Worm (Caenorhabditis elegans) whole organism, L1 larva: ENCODE measurements around the gene ZK354.7.

ENCODE experiments used
- C16A3.4 ChIP-seq: fragments of 150-350 bp; optimal IDR thresholded peaks from 2 replicates; lab custom pipeline; 2014; ENCODE audit warnings: missing biosample characterization, missing genetic modification characterization
- F16B12.6 ChIP-seq: fragments of 150-350 bp; optimal IDR thresholded peaks from 2 replicates; lab custom pipeline; 2014; ENCODE audit warnings: missing biosample characterization, missing genetic modification characterization
- aha-1 ChIP-seq: fragments of 150-350 bp; optimal IDR thresholded peaks from 2 replicates; lab custom pipeline; 2014; ENCODE audit warnings: missing biosample characterization, missing genetic modification characterization
- aly-2 ChIP-seq: fragments of 150-350 bp; optimal IDR thresholded peaks from 2 replicates; lab custom pipeline; 2014; ENCODE audit warnings: missing biosample characterization, missing genetic modification characterization
- blmp-1 ChIP-seq: fragments of 150-350 bp; optimal IDR thresholded peaks from 2 replicates; lab custom pipeline; 2014; ENCODE audit warnings: missing biosample characterization, missing genetic modification characterization
- ceh-63 ChIP-seq: fragments of 200-800 bp; sonication (Bioruptor generic); optimal IDR thresholded peaks from 2 replicates; lab custom pipeline; 2018; ENCODE audit warnings: mild to moderate bottlenecking, missing genetic modification characterization, missing compliant biosample characterization
- ceh-8 ChIP-seq: fragments of 200-800 bp; sonication (Bioruptor generic); optimal IDR thresholded peaks from 2 replicates; lab custom pipeline; 2018; ENCODE audit warnings: mild to moderate bottlenecking, missing genetic modification characterization, moderate library complexity, missing compliant biosample characterization
- ceh-88 ChIP-seq: fragments of 200-800 bp; sonication (Bioruptor generic); IDR thresholded peaks from 2 replicates; pipeline ENCODE4 v1.3.6; 2022; ENCODE audit warnings: missing genetic modification characterization, missing compliant biosample characterization
- dpl-1 ChIP-seq, 3 experiments: fragments of 150-350 bp in 2 of 3; sonication (generic microtip) in 1 of 3; optimal IDR thresholded peaks; 2 replicates each; lab custom pipeline; 2014 to 2017; ENCODE audit warnings: missing biosample characterization in 3 of 3, missing genetic modification characterization in 3 of 3, missing genetic modification reagents in 3 of 3
- dsc-1 ChIP-seq: sonication (generic microtip); optimal IDR thresholded peaks from 2 replicates; lab custom pipeline; 2016; ENCODE audit warnings: mild to moderate bottlenecking, missing genetic modification characterization, missing compliant biosample characterization
- efl-1 ChIP-seq, 4 experiments: fragments of 150-350 bp; optimal IDR thresholded peaks in 3 of 4; peaks in 1 of 4; 1 replicate in 1 of 4; 2 replicates in 3 of 4; lab custom pipeline; 2014; ENCODE audit warnings: missing biosample characterization in 2 of 4, missing genetic modification characterization in 2 of 4, missing genetic modification reagents in 2 of 4
- efl-3 ChIP-seq: fragments of 200-800 bp; sonication (Bioruptor generic); optimal IDR thresholded peaks from 2 replicates; lab custom pipeline; 2018; ENCODE audit warnings: mild to moderate bottlenecking, missing genetic modification characterization, missing compliant biosample characterization
- egl-27 ChIP-seq, 2 experiments: fragments of 150-350 bp in 1 of 2; sonication (generic microtip); optimal IDR thresholded peaks; 3 replicates each; lab custom pipeline; 2017 to 2018; ENCODE audit warnings: missing biosample characterization in 2 of 2, missing genetic modification characterization in 2 of 2, missing genetic modification reagents in 2 of 2
- elt-3 ChIP-seq, 6 experiments: fragments of 150-350 bp in 1 of 6; sonication (generic microtip); optimal IDR thresholded peaks; 2 replicates each; lab custom pipeline; 2017 to 2018; ENCODE audit warnings: missing biosample characterization in 6 of 6, missing genetic modification characterization in 6 of 6, inconsistent platforms in 1 of 6
- fkh-8 ChIP-seq: sonication (generic microtip); optimal IDR thresholded peaks from 2 replicates; lab custom pipeline; 2016; ENCODE audit warnings: mild to moderate bottlenecking, missing genetic modification characterization, missing compliant biosample characterization
- fos-1 ChIP-seq: fragments of 150-350 bp; optimal IDR thresholded peaks from 2 replicates; lab custom pipeline; 2014; ENCODE audit warnings: missing biosample characterization, missing genetic modification characterization
- hlh-17 ChIP-seq: fragments of 200-800 bp; sonication (Bioruptor generic); optimal IDR thresholded peaks from 2 replicates; lab custom pipeline; 2018; ENCODE audit warnings: missing genetic modification characterization, mild to moderate bottlenecking, missing compliant biosample characterization, moderate library complexity, borderline replicate concordance
- hlh-4 ChIP-seq: sonication (generic microtip); optimal IDR thresholded peaks from 2 replicates; lab custom pipeline; 2016; ENCODE audit warnings: mild to moderate bottlenecking, missing genetic modification characterization, missing compliant biosample characterization
- irx-1 ChIP-seq: sonication (generic microtip); optimal IDR thresholded peaks from 2 replicates; lab custom pipeline; 2016; ENCODE audit warnings: missing genetic modification characterization, missing compliant biosample characterization
- isw-1 ChIP-seq: fragments of 200-800 bp; sonication (Bioruptor generic); IDR thresholded peaks from 2 replicates; pipeline ENCODE4 v1.3.6; 2022; ENCODE audit warnings: missing genetic modification characterization, missing compliant biosample characterization
- jun-1 ChIP-seq: fragments of 150-350 bp; optimal IDR thresholded peaks from 2 replicates; lab custom pipeline; 2014; ENCODE audit warnings: missing biosample characterization, missing genetic modification reagents, missing genetic modification characterization
- lin-13 ChIP-seq: fragments of 150-350 bp; optimal IDR thresholded peaks from 2 replicates; lab custom pipeline; 2014; ENCODE audit warnings: missing biosample characterization, missing genetic modification reagents, missing genetic modification characterization
- lin-14 ChIP-seq: fragments of 200-800 bp; sonication (Bioruptor generic); optimal IDR thresholded peaks from 2 replicates; lab custom pipeline; 2018; ENCODE audit warnings: mild to moderate bottlenecking, missing genetic modification characterization, moderate library complexity, missing compliant biosample characterization
- lin-15B ChIP-seq: fragments of 150-350 bp; sonication (generic microtip); optimal IDR thresholded peaks from 3 replicates; lab custom pipeline; 2014; ENCODE audit warnings: missing biosample characterization, missing genetic modification characterization
- lin-35 ChIP-seq, 2 experiments: fragments of 150-350 bp; optimal IDR thresholded peaks; 2 replicates each; lab custom pipeline; 2014; ENCODE audit warnings: missing biosample characterization in 2 of 2, missing genetic modification characterization in 2 of 2, missing genetic modification reagents in 2 of 2
- lir-3 ChIP-seq: sonication (generic microtip); optimal IDR thresholded peaks from 2 replicates; lab custom pipeline; 2016; ENCODE audit warnings: mild to moderate bottlenecking, missing genetic modification characterization, moderate library complexity, missing compliant biosample characterization; ENCODE audit not compliant: poor library complexity
- lsy-2 ChIP-seq, 2 experiments: fragments of 150-350 bp; optimal IDR thresholded peaks; 2 replicates each; lab custom pipeline; 2014; ENCODE audit warnings: missing biosample characterization in 2 of 2, missing genetic modification characterization in 2 of 2
- mdl-1 ChIP-seq, 2 experiments: fragments of 150-350 bp; optimal IDR thresholded peaks; 2 replicates each; lab custom pipeline; 2014 to 2017; ENCODE audit warnings: missing biosample characterization in 2 of 2, missing genetic modification characterization in 2 of 2, inconsistent platforms in 1 of 2
- mep-1 ChIP-seq: fragments of 150-350 bp; optimal IDR thresholded peaks from 2 replicates; lab custom pipeline; 2014; ENCODE audit warnings: missing biosample characterization, missing genetic modification characterization
- nhr-12 ChIP-seq: sonication (generic microtip); optimal IDR thresholded peaks from 2 replicates; lab custom pipeline; 2017; ENCODE audit warnings: missing biosample characterization, missing genetic modification characterization
- nhr-19 ChIP-seq: fragments of 200-800 bp; sonication (Bioruptor generic); conservative IDR thresholded peaks from 2 replicates; pipeline ENCODE4 v1.3.6; 2022; ENCODE audit warnings: missing genetic modification characterization, missing compliant biosample characterization
- nhr-20 ChIP-seq: sonication (generic microtip); optimal IDR thresholded peaks from 2 replicates; lab custom pipeline; 2016; ENCODE audit warnings: mild to moderate bottlenecking, missing genetic modification characterization, missing compliant biosample characterization
- nhr-28 ChIP-seq: fragments of 150-350 bp; optimal IDR thresholded peaks from 2 replicates; lab custom pipeline; 2014; ENCODE audit warnings: missing biosample characterization, missing genetic modification characterization
- nhr-47 ChIP-seq: sonication (generic microtip); optimal IDR thresholded peaks from 2 replicates; lab custom pipeline; 2016; ENCODE audit warnings: mild to moderate bottlenecking, missing genetic modification characterization, moderate library complexity, missing compliant biosample characterization
- nhr-71 ChIP-seq: sonication (generic microtip); optimal IDR thresholded peaks from 2 replicates; lab custom pipeline; 2016; ENCODE audit warnings: mild to moderate bottlenecking, missing genetic modification characterization, moderate library complexity, missing compliant biosample characterization
- nhr-77 ChIP-seq: fragments of 150-350 bp; optimal IDR thresholded peaks from 2 replicates; lab custom pipeline; 2014; ENCODE audit warnings: missing biosample characterization, missing genetic modification characterization
- nhr-84 ChIP-seq: sonication (generic microtip); optimal IDR thresholded peaks from 2 replicates; lab custom pipeline; 2017; ENCODE audit warnings: missing biosample characterization, missing genetic modification characterization
- nhr-90 ChIP-seq: sonication (generic microtip); optimal IDR thresholded peaks from 2 replicates; lab custom pipeline; 2016; ENCODE audit warnings: mild to moderate bottlenecking, missing genetic modification characterization, missing compliant biosample characterization; ENCODE audit not compliant: poor library complexity
- pax-3 ChIP-seq: fragments of 200-800 bp; sonication (Bioruptor generic); optimal IDR thresholded peaks from 2 replicates; lab custom pipeline; 2018; ENCODE audit warnings: mild to moderate bottlenecking, missing genetic modification characterization, moderate library complexity, missing compliant biosample characterization
- skn-1 ChIP-seq: fragments of 150-350 bp; optimal IDR thresholded peaks from 2 replicates; lab custom pipeline; 2014; ENCODE audit warnings: missing biosample characterization, missing genetic modification characterization
- snpc-4 ChIP-seq: fragments of 150-350 bp; optimal IDR thresholded peaks from 2 replicates; lab custom pipeline; 2014; ENCODE audit warnings: missing biosample characterization, missing genetic modification characterization
- snu-23 ChIP-seq: sonication (generic microtip); optimal IDR thresholded peaks from 2 replicates; lab custom pipeline; 2016; ENCODE audit warnings: missing genetic modification characterization, missing compliant biosample characterization
- sox-4 ChIP-seq: sonication (generic microtip); optimal IDR thresholded peaks from 2 replicates; lab custom pipeline; 2016; ENCODE audit warnings: missing genetic modification characterization, missing compliant biosample characterization
- sptf-1 ChIP-seq: fragments of 150-350 bp; optimal IDR thresholded peaks from 2 replicates; lab custom pipeline; 2014; ENCODE audit warnings: missing biosample characterization, missing genetic modification characterization
- swsn-7 ChIP-seq: sonication (generic microtip); optimal IDR thresholded peaks from 2 replicates; lab custom pipeline; 2016; ENCODE audit warnings: missing genetic modification characterization, missing compliant biosample characterization
- tbx-2 ChIP-seq: sonication (generic microtip); optimal IDR thresholded peaks from 2 replicates; lab custom pipeline; 2016; ENCODE audit warnings: missing genetic modification characterization, missing compliant biosample characterization
- tlp-1 ChIP-seq: fragments of 150-350 bp; optimal IDR thresholded peaks from 2 replicates; lab custom pipeline; 2014; ENCODE audit warnings: missing biosample characterization, missing genetic modification characterization
- unc-130 ChIP-seq: fragments of 150-350 bp; optimal IDR thresholded peaks from 2 replicates; lab custom pipeline; 2017; ENCODE audit warnings: missing biosample characterization, missing genetic modification characterization, inconsistent platforms
- unc-62 ChIP-seq: fragments of 150-350 bp; optimal IDR thresholded peaks from 2 replicates; lab custom pipeline; 2014; ENCODE audit warnings: missing biosample characterization, missing genetic modification reagents, missing genetic modification characterization
- unc-86 ChIP-seq: sonication (generic microtip); optimal IDR thresholded peaks from 2 replicates; lab custom pipeline; 2016; ENCODE audit warnings: missing genetic modification characterization, missing compliant biosample characterization
- vab-15 ChIP-seq: sonication (generic microtip); optimal IDR thresholded peaks from 2 replicates; lab custom pipeline; 2017; ENCODE audit warnings: missing genotype, mild to moderate bottlenecking, missing genetic modification characterization, missing compliant biosample characterization
- zip-4 ChIP-seq: fragments of 200-800 bp; sonication (Bioruptor generic); optimal IDR thresholded peaks from 2 replicates; lab custom pipeline; 2018; ENCODE audit warnings: mild to moderate bottlenecking, missing genetic modification characterization, moderate library complexity, missing compliant biosample characterization

ZK354.7 gene

DNA sequence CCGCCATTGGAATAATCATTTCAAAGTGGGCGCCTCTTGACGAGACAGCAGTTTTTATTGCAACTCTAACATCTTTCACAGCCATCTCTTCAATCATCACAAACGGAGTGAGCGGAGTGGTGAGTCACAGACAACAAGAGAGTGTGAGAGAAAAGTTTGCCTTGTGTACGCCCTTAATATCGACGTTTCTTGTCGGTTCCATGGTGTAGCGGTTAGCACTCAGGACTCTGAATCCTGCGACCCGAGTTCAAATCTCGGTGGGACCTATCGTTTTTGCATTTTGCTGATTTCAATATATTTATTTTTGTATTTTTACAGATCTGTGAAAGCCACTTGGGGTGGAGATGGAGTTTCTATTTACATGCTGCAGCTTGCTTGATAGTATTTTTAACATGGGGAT, 31.6 kb upstream of the ZK354.7 start:
- TF ChIP-seq nhr-20 (tag; lab: Kevin White, UChicago) = peak; percentile 60
- TF ChIP-seq sox-4 (tag; lab: Kevin White, UChicago) = no peak
- no peak for TF ChIP-seq fkh-8 (tag; lab: Kevin White, UChicago)
- peak; percentile 36 for TF ChIP-seq isw-1 (GFP tag; lab: Robert Waterston, UW)
- peak; percentile 82 for TF ChIP-seq snu-23
- no peak for TF ChIP-seq sptf-1 (tag; lab: Kevin White, UChicago)
- peak; percentile 50 for TF ChIP-seq mep-1 (tag; lab: Kevin White, UChicago)
- TF ChIP-seq aha-1 = no peak
- peak; percentile 50 for TF ChIP-seq irx-1 (tag; lab: Kevin White, UChicago)
- TF ChIP-seq jun-1 (tag; lab: Kevin White, UChicago) = peak; percentile 14
- peak; percentile 35; the same call in 1 of the 2 replicates for TF ChIP-seq ceh-88
- no peak for TF ChIP-seq hlh-4 (tag; lab: Kevin White, UChicago)
- no peak for TF ChIP-seq F16B12.6
- peak; percentile 23 for TF ChIP-seq blmp-1 (tag; lab: Kevin White, UChicago)
- no peak for TF ChIP-seq lin-15B (tag; lab: Kevin White, UChicago)
- no peak for TF ChIP-seq nhr-84
- TF ChIP-seq tbx-2 (tag; lab: Kevin White, UChicago) = peak; percentile 50
- TF ChIP-seq ceh-8 = peak; percentile 39
- no peak for TF ChIP-seq egl-27 (tag; optimal IDR thresholded peaks at IDR 0.05; lab: Kevin White, UChicago)
- peak; percentile 9 to 52 (median 38) for TF ChIP-seq dpl-1 (GFP tag; optimal IDR thresholded peaks at IDR 0.05; lab: Kevin White, UChicago)
- peak; percentile 29 for TF ChIP-seq pax-3 (tag; lab: Kevin White, UChicago)
- peak; percentile 56 for TF ChIP-seq dsc-1 (tag; lab: Kevin White, UChicago)
- TF ChIP-seq elt-3 (tag; optimal IDR thresholded peaks at IDR 0.05; lab: Kevin White, UChicago) = peak in 1 of 6 experiments; percentile 49
- TF ChIP-seq nhr-77 (tag; lab: Kevin White, UChicago) = peak; percentile 41
- TF ChIP-seq nhr-12 = no peak
- peak; percentile 70 for TF ChIP-seq nhr-90
- no peak for TF ChIP-seq lir-3 (tag; lab: Kevin White, UChicago)
- TF ChIP-seq skn-1 (tag; lab: Kevin White, UChicago) = peak; percentile 33
- peak; percentile 13 for TF ChIP-seq vab-15 (tag; lab: Kevin White, UChicago)
- no peak for TF ChIP-seq hlh-17
- TF ChIP-seq tlp-1 (tag; lab: Kevin White, UChicago) = no peak
- peak; percentile 55 for TF ChIP-seq unc-130
- no peak for TF ChIP-seq zip-4 (GFP tag; lab: Kevin White, UChicago)
- no peak for TF ChIP-seq unc-62 (GFP tag; lab: Kevin White, UChicago)
- TF ChIP-seq snpc-4 (tag; lab: Kevin White, UChicago) = peak; percentile 56
- TF ChIP-seq mdl-1 (tag; optimal IDR thresholded peaks at IDR 0.05; lab: Kevin White, UChicago) = peak in 1 of 2 experiments; percentile 51
- TF ChIP-seq nhr-47 (tag; lab: Kevin White, UChicago) = peak; percentile 79
- TF ChIP-seq fos-1 (tag; lab: Kevin White, UChicago) = peak; percentile 80
- peak; percentile 43 to 63 for TF ChIP-seq efl-1 (optimal IDR thresholded peaks at IDR 0.05; lab: Kevin White, UChicago)
- peak; percentile 49 to 95 for TF ChIP-seq efl-1 (GFP tag; optimal IDR thresholded peaks at IDR 0.05 in 1 of 2; lab: Kevin White, UChicago)
- TF ChIP-seq lin-35 (GFP tag; optimal IDR thresholded peaks at IDR 0.05; lab: Kevin White, UChicago) = peak; percentile 55 to 74
- TF ChIP-seq swsn-7 = peak; percentile 59
- TF ChIP-seq efl-3 = no peak
- TF ChIP-seq nhr-19 (GFP tag; lab: Robert Waterston, UW) = peak; percentile 65
- peak; percentile 32 for TF ChIP-seq lin-13 (GFP tag; lab: Kevin White, UChicago)
- no peak for TF ChIP-seq ceh-63 (GFP tag; lab: Kevin White, UChicago)
- TF ChIP-seq unc-86 = peak; percentile 11
- TF ChIP-seq lsy-2 (tag; optimal IDR thresholded peaks at IDR 0.05; lab: Kevin White, UChicago) = peak; percentile 26 to 74
- peak; percentile 36 for TF ChIP-seq aly-2
- peak; percentile 69 for TF ChIP-seq nhr-71
- TF ChIP-seq lin-14 (GFP tag; lab: Kevin White, UChicago) = peak; percentile 75
- TF ChIP-seq C16A3.4 (tag; lab: Kevin White, UChicago) = peak; percentile 64
- TF ChIP-seq nhr-28 = no peak
